Worm (Caenorhabditis elegans) whole organism, L1 larva: ENCODE measurements around the gene C25E10.10.

Experiments
- C34B4.2 ChIP-seq: sonication (generic microtip); optimal IDR thresholded peaks from 2 replicates; lab custom pipeline; 2017; ENCODE audit warnings: mild to moderate bottlenecking, missing genetic modification characterization, missing compliant biosample characterization
- F16B12.6 ChIP-seq: fragments of 150-350 bp; optimal IDR thresholded peaks from 2 replicates; lab custom pipeline; 2014; ENCODE audit warnings: missing biosample characterization, missing genetic modification characterization
- ama-1 ChIP-seq: fragments of 150-350 bp; optimal IDR thresholded peaks from 2 replicates; lab custom pipeline; 2014
- blmp-1 ChIP-seq: fragments of 150-350 bp; optimal IDR thresholded peaks from 2 replicates; lab custom pipeline; 2014; ENCODE audit warnings: missing biosample characterization, missing genetic modification characterization
- ceh-88 ChIP-seq: fragments of 200-800 bp; sonication (Bioruptor generic); IDR thresholded peaks from 2 replicates; pipeline ENCODE4 v1.3.6; 2022; ENCODE audit warnings: missing genetic modification characterization, missing compliant biosample characterization
- ces-1 ChIP-seq: fragments of 150-350 bp; optimal IDR thresholded peaks from 2 replicates; lab custom pipeline; 2014; ENCODE audit warnings: missing biosample characterization, missing genetic modification reagents, missing genetic modification characterization
- dpl-1 ChIP-seq, 3 experiments: fragments of 150-350 bp in 2 of 3; sonication (generic microtip) in 1 of 3; optimal IDR thresholded peaks; 2 replicates each; lab custom pipeline; 2014 to 2017; ENCODE audit warnings: missing biosample characterization in 3 of 3, missing genetic modification characterization in 3 of 3, missing genetic modification reagents in 3 of 3
- dsc-1 ChIP-seq: sonication (generic microtip); optimal IDR thresholded peaks from 2 replicates; lab custom pipeline; 2016; ENCODE audit warnings: mild to moderate bottlenecking, missing genetic modification characterization, missing compliant biosample characterization
- efl-1 ChIP-seq, 4 experiments: fragments of 150-350 bp; optimal IDR thresholded peaks in 3 of 4; peaks in 1 of 4; 1 replicate in 1 of 4; 2 replicates in 3 of 4; lab custom pipeline; 2014; ENCODE audit warnings: missing biosample characterization in 2 of 4, missing genetic modification characterization in 2 of 4, missing genetic modification reagents in 2 of 4
- egl-13 ChIP-seq: sonication (generic microtip); optimal IDR thresholded peaks from 2 replicates; lab custom pipeline; 2016; ENCODE audit warnings: missing genotype, missing genetic modification reagents, missing genetic modification characterization, missing compliant biosample characterization
- elt-2 ChIP-seq: sonication (generic microtip); optimal IDR thresholded peaks from 2 replicates; lab custom pipeline; 2016; ENCODE audit warnings: missing genetic modification characterization, mild to moderate bottlenecking, inconsistent platforms, missing compliant biosample characterization, missing genetic modification reagents
- elt-3 ChIP-seq, 6 experiments: fragments of 150-350 bp in 1 of 6; sonication (generic microtip); optimal IDR thresholded peaks; 2 replicates each; lab custom pipeline; 2017 to 2018; ENCODE audit warnings: missing biosample characterization in 6 of 6, missing genetic modification characterization in 6 of 6, inconsistent platforms in 1 of 6
- ets-5 ChIP-seq: fragments of 200-800 bp; sonication (Bioruptor generic); IDR thresholded peaks from 2 replicates; pipeline ENCODE4 v1.3.6; 2022; ENCODE audit warnings: missing genetic modification characterization, missing compliant biosample characterization
- fkh-4 ChIP-seq: sonication (generic microtip); optimal IDR thresholded peaks from 2 replicates; lab custom pipeline; 2016; ENCODE audit warnings: missing compliant biosample characterization, missing genetic modification characterization, borderline replicate concordance
- fkh-8 ChIP-seq: sonication (generic microtip); optimal IDR thresholded peaks from 2 replicates; lab custom pipeline; 2016; ENCODE audit warnings: mild to moderate bottlenecking, missing genetic modification characterization, missing compliant biosample characterization
- hlh-17 ChIP-seq: fragments of 200-800 bp; sonication (Bioruptor generic); optimal IDR thresholded peaks from 2 replicates; lab custom pipeline; 2018; ENCODE audit warnings: missing genetic modification characterization, mild to moderate bottlenecking, missing compliant biosample characterization, moderate library complexity, borderline replicate concordance
- hlh-4 ChIP-seq: sonication (generic microtip); optimal IDR thresholded peaks from 2 replicates; lab custom pipeline; 2016; ENCODE audit warnings: mild to moderate bottlenecking, missing genetic modification characterization, missing compliant biosample characterization
- hpl-2 ChIP-seq: fragments of 150-350 bp; optimal IDR thresholded peaks from 2 replicates; lab custom pipeline; 2014; ENCODE audit warnings: missing biosample characterization, missing genetic modification reagents, missing genetic modification characterization
- isw-1 ChIP-seq: fragments of 200-800 bp; sonication (Bioruptor generic); IDR thresholded peaks from 2 replicates; pipeline ENCODE4 v1.3.6; 2022; ENCODE audit warnings: missing genetic modification characterization, missing compliant biosample characterization
- lin-13 ChIP-seq: fragments of 150-350 bp; optimal IDR thresholded peaks from 2 replicates; lab custom pipeline; 2014; ENCODE audit warnings: missing biosample characterization, missing genetic modification reagents, missing genetic modification characterization
- lin-14 ChIP-seq: fragments of 200-800 bp; sonication (Bioruptor generic); optimal IDR thresholded peaks from 2 replicates; lab custom pipeline; 2018; ENCODE audit warnings: mild to moderate bottlenecking, missing genetic modification characterization, moderate library complexity, missing compliant biosample characterization
- lin-35 ChIP-seq, 2 experiments: fragments of 150-350 bp; optimal IDR thresholded peaks; 2 replicates each; lab custom pipeline; 2014; ENCODE audit warnings: missing biosample characterization in 2 of 2, missing genetic modification characterization in 2 of 2, missing genetic modification reagents in 2 of 2
- lin-39 ChIP-seq: fragments of 150-350 bp; optimal IDR thresholded peaks from 2 replicates; lab custom pipeline; 2014; ENCODE audit warnings: missing biosample characterization, missing genetic modification reagents, missing genetic modification characterization
- lsy-2 ChIP-seq, 2 experiments: fragments of 150-350 bp; optimal IDR thresholded peaks; 2 replicates each; lab custom pipeline; 2014; ENCODE audit warnings: missing biosample characterization in 2 of 2, missing genetic modification characterization in 2 of 2
- mab-9 ChIP-seq: fragments of 200-800 bp; sonication (Bioruptor generic); IDR thresholded peaks from 2 replicates; pipeline ENCODE4 v1.3.6; 2022; ENCODE audit warnings: missing genetic modification reagents, missing genetic modification characterization, missing compliant biosample characterization
- mef-2 ChIP-seq: fragments of 150-350 bp; optimal IDR thresholded peaks from 2 replicates; lab custom pipeline; 2014; ENCODE audit warnings: missing biosample characterization, missing genetic modification characterization
- nhr-11 ChIP-seq: fragments of 150-350 bp; optimal IDR thresholded peaks from 2 replicates; lab custom pipeline; 2014; ENCODE audit warnings: missing biosample characterization, missing genetic modification characterization
- nhr-12 ChIP-seq: sonication (generic microtip); optimal IDR thresholded peaks from 2 replicates; lab custom pipeline; 2017; ENCODE audit warnings: missing biosample characterization, missing genetic modification characterization
- nhr-19 ChIP-seq: fragments of 200-800 bp; sonication (Bioruptor generic); conservative IDR thresholded peaks from 2 replicates; pipeline ENCODE4 v1.3.6; 2022; ENCODE audit warnings: missing genetic modification characterization, missing compliant biosample characterization
- nhr-20 ChIP-seq: sonication (generic microtip); optimal IDR thresholded peaks from 2 replicates; lab custom pipeline; 2016; ENCODE audit warnings: mild to moderate bottlenecking, missing genetic modification characterization, missing compliant biosample characterization
- nhr-47 ChIP-seq: sonication (generic microtip); optimal IDR thresholded peaks from 2 replicates; lab custom pipeline; 2016; ENCODE audit warnings: mild to moderate bottlenecking, missing genetic modification characterization, moderate library complexity, missing compliant biosample characterization
- nhr-71 ChIP-seq: sonication (generic microtip); optimal IDR thresholded peaks from 2 replicates; lab custom pipeline; 2016; ENCODE audit warnings: mild to moderate bottlenecking, missing genetic modification characterization, moderate library complexity, missing compliant biosample characterization
- nhr-76 ChIP-seq: sonication (generic microtip); optimal IDR thresholded peaks from 2 replicates; lab custom pipeline; 2017; ENCODE audit warnings: missing biosample characterization, missing genetic modification characterization
- nhr-85 ChIP-seq: sonication (generic microtip); peaks from one replicate; lab custom pipeline; 2016; ENCODE audit warnings: missing genetic modification characterization, inconsistent platforms, missing compliant biosample characterization
- pax-3 ChIP-seq: fragments of 200-800 bp; sonication (Bioruptor generic); optimal IDR thresholded peaks from 2 replicates; lab custom pipeline; 2018; ENCODE audit warnings: mild to moderate bottlenecking, missing genetic modification characterization, moderate library complexity, missing compliant biosample characterization
- pqm-1 ChIP-seq: sonication (generic microtip); optimal IDR thresholded peaks from 3 replicates; lab custom pipeline; 2017; ENCODE audit warnings: missing biosample characterization, missing genetic modification characterization
- skn-1 ChIP-seq: fragments of 150-350 bp; optimal IDR thresholded peaks from 2 replicates; lab custom pipeline; 2014; ENCODE audit warnings: missing biosample characterization, missing genetic modification characterization
- snu-23 ChIP-seq: sonication (generic microtip); optimal IDR thresholded peaks from 2 replicates; lab custom pipeline; 2016; ENCODE audit warnings: missing genetic modification characterization, missing compliant biosample characterization
- swsn-7 ChIP-seq: sonication (generic microtip); optimal IDR thresholded peaks from 2 replicates; lab custom pipeline; 2016; ENCODE audit warnings: missing genetic modification characterization, missing compliant biosample characterization
- tbx-2 ChIP-seq: sonication (generic microtip); optimal IDR thresholded peaks from 2 replicates; lab custom pipeline; 2016; ENCODE audit warnings: missing genetic modification characterization, missing compliant biosample characterization
- tlp-1 ChIP-seq: fragments of 150-350 bp; optimal IDR thresholded peaks from 2 replicates; lab custom pipeline; 2014; ENCODE audit warnings: missing biosample characterization, missing genetic modification characterization
- unc-130 ChIP-seq: fragments of 150-350 bp; optimal IDR thresholded peaks from 2 replicates; lab custom pipeline; 2017; ENCODE audit warnings: missing biosample characterization, missing genetic modification characterization, inconsistent platforms
- unc-30 ChIP-seq: sonication (generic microtip); optimal IDR thresholded peaks from 2 replicates; lab custom pipeline; 2017; ENCODE audit warnings: missing biosample characterization, missing genetic modification characterization
- unc-62 ChIP-seq: fragments of 150-350 bp; optimal IDR thresholded peaks from 2 replicates; lab custom pipeline; 2014; ENCODE audit warnings: missing biosample characterization, missing genetic modification reagents, missing genetic modification characterization
- unc-86 ChIP-seq: sonication (generic microtip); optimal IDR thresholded peaks from 2 replicates; lab custom pipeline; 2016; ENCODE audit warnings: missing genetic modification characterization, missing compliant biosample characterization
- unc-98 ChIP-seq: fragments of 200-800 bp; sonication (Bioruptor generic); IDR thresholded peaks from 2 replicates; pipeline ENCODE4 v1.3.6; 2022; ENCODE audit warnings: missing genetic modification characterization, missing compliant biosample characterization
- vab-15 ChIP-seq: sonication (generic microtip); optimal IDR thresholded peaks from 2 replicates; lab custom pipeline; 2017; ENCODE audit warnings: missing genotype, mild to moderate bottlenecking, missing genetic modification characterization, missing compliant biosample characterization
- zip-4 ChIP-seq: fragments of 200-800 bp; sonication (Bioruptor generic); optimal IDR thresholded peaks from 2 replicates; lab custom pipeline; 2018; ENCODE audit warnings: mild to moderate bottlenecking, missing genetic modification characterization, moderate library complexity, missing compliant biosample characterization
- ztf-11 ChIP-seq, 2 experiments: sonication (generic microtip); optimal IDR thresholded peaks; 2 replicates each; lab custom pipeline; 2016 to 2017; ENCODE audit warnings: missing genetic modification characterization in 2 of 2, missing biosample characterization in 1 of 2, missing compliant biosample characterization in 1 of 2

C25E10.10 gene

ce11 chrV:9094976-9095375 is 38.8 kb upstream of the C25E10.10 start:
- TF ChIP-seq nhr-19 (GFP tag; lab: Robert Waterston, UW): peak; percentile 80
- no peak for TF ChIP-seq unc-30 (tag; lab: Kevin White, UChicago)
- peak; percentile 20 for TF ChIP-seq skn-1 (tag; lab: Kevin White, UChicago)
- TF ChIP-seq zip-4 (GFP tag; lab: Kevin White, UChicago): no peak
- no peak for TF ChIP-seq lin-14 (GFP tag; lab: Kevin White, UChicago)
- TF ChIP-seq unc-62 (GFP tag; lab: Kevin White, UChicago): no peak
- peak in 1 of 2 experiments; percentile 14 for TF ChIP-seq lin-35 (GFP tag; optimal IDR thresholded peaks at IDR 0.05; lab: Kevin White, UChicago)

- TF ChIP-seq skn-1 (tag; lab: Kevin White, UChicago): peak; percentile 56
- no peak for TF ChIP-seq F16B12.6
- TF ChIP-seq nhr-19 (GFP tag; lab: Robert Waterston, UW): peak; percentile 100
- TF ChIP-seq dsc-1 (tag; lab: Kevin White, UChicago): no peak
- no peak for TF ChIP-seq pqm-1 (tag; lab: Kevin White, UChicago)
- TF ChIP-seq ceh-88 (GFP tag; lab: Robert Waterston, UW): peak; percentile 50; the same call in 1 of the 2 replicates
- no peak for TF ChIP-seq hlh-4 (tag; lab: Kevin White, UChicago)
- no peak for TF ChIP-seq nhr-76 (tag; lab: Kevin White, UChicago)
- TF ChIP-seq lin-39 (tag; lab: Kevin White, UChicago): peak; percentile 35
- TF ChIP-seq nhr-85 (tag; lab: Kevin White, UChicago): peak; percentile 95
- TF ChIP-seq hpl-2 (GFP tag; lab: Kevin White, UChicago): no peak
- TF ChIP-seq elt-3 (tag; optimal IDR thresholded peaks at IDR 0.05; lab: Kevin White, UChicago): peak in 2 of 6 experiments; percentile 40 to 44
- TF ChIP-seq fkh-4 (tag; lab: Kevin White, UChicago): no peak
- no peak for TF ChIP-seq vab-15 (tag; lab: Kevin White, UChicago)
- no peak for TF ChIP-seq zip-4 (GFP tag; lab: Kevin White, UChicago)
- no peak for TF ChIP-seq nhr-11
- TF ChIP-seq snu-23: peak; percentile 89
- TF ChIP-seq ama-1: peak; percentile 26
- TF ChIP-seq nhr-71 (tag; lab: Kevin White, UChicago): peak; percentile 93
- peak; percentile 28 for TF ChIP-seq pax-3 (tag; lab: Kevin White, UChicago)
- TF ChIP-seq dpl-1 (GFP tag; optimal IDR thresholded peaks at IDR 0.05; lab: Kevin White, UChicago): peak in 2 of 3 experiments; percentile 17 to 31
- TF ChIP-seq ets-5 (GFP tag; lab: Robert Waterston, UW): no peak
- peak; percentile 96 for TF ChIP-seq nhr-20 (tag; lab: Kevin White, UChicago)
- TF ChIP-seq tbx-2 (tag; lab: Kevin White, UChicago): peak; percentile 77
- TF ChIP-seq tlp-1: no peak
- peak; percentile 59 to 64 for TF ChIP-seq lsy-2 (tag; optimal IDR thresholded peaks at IDR 0.05; lab: Kevin White, UChicago)
- no peak for TF ChIP-seq mab-9 (GFP tag; lab: Robert Waterston, UW)
- TF ChIP-seq mef-2 (tag; lab: Kevin White, UChicago): peak; percentile 11
- no peak for TF ChIP-seq unc-86
- no peak for TF ChIP-seq unc-98 (GFP tag; lab: Robert Waterston, UW)
- peak; percentile 82 for TF ChIP-seq elt-2 (tag; lab: Kevin White, UChicago)
- peak; percentile 29 for TF ChIP-seq egl-13 (tag; lab: Kevin White, UChicago)
- peak in 1 of 2 experiments; percentile 10 for TF ChIP-seq ztf-11 (tag; optimal IDR thresholded peaks at IDR 0.05; lab: Kevin White, UChicago)
- TF ChIP-seq lin-13 (GFP tag; lab: Kevin White, UChicago): no peak
- TF ChIP-seq isw-1 (GFP tag; lab: Robert Waterston, UW): no peak
- peak; percentile 62 for TF ChIP-seq swsn-7 (tag; lab: Kevin White, UChicago)
- TF ChIP-seq unc-62 (GFP tag; lab: Kevin White, UChicago): no peak
- peak; percentile 95 for TF ChIP-seq unc-130 (tag; lab: Kevin White, UChicago)
- no peak for TF ChIP-seq ces-1 (GFP tag; lab: Kevin White, UChicago)
- no peak for TF ChIP-seq blmp-1
- no peak for TF ChIP-seq C34B4.2 (tag; lab: Kevin White, UChicago)
- peak; percentile 67 for TF ChIP-seq nhr-47 (tag; lab: Kevin White, UChicago)
- TF ChIP-seq hlh-17 (GFP tag; lab: Kevin White, UChicago): no peak
- no peak for TF ChIP-seq nhr-12 (tag; lab: Kevin White, UChicago)
- peak in 1 of 2 experiments; percentile 18 for TF ChIP-seq efl-1 (optimal IDR thresholded peaks at IDR 0.05; lab: Kevin White, UChicago)
- TF ChIP-seq efl-1 (GFP tag; optimal IDR thresholded peaks at IDR 0.05 in 1 of 2; lab: Kevin White, UChicago): peak in 1 of 2 experiments; percentile 93
- TF ChIP-seq fkh-8 (tag; lab: Kevin White, UChicago): peak; percentile 56
Measured at ce11 chrV:9094060-9094628, 38.0 kb upstream of the C25E10.10 start.
